Worm (Caenorhabditis elegans): ENCODE results near the gene F53F4.4.
A peak's percentile ranks its signal among the peaks of the same experiment; 100 is the strongest.

Gene F53F4.4

DNA sequence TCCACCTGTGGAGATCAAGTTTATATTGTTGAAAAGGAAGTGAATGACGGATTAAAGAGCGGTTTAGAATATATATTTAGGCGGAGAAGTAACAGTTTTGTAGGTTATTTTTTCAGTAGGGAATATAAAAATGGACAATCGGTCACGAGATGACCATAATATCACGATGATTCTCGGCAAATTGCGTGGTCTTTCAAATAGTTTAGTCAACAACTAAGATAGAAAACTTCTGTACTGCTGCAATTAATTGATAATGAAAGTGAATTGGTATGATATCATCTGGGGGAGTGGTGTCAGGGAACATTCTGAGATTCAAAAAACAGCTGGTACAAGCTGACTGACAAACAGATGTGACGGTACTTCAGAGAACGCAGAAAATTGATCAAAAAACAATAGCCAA is 15.3 kb downstream of the F53F4.4 start:
- TF ChIP-seq mxl-3 (GFP tag; optimal IDR thresholded peaks at IDR 0.05) (peak; percentile 22), madf-5 (GFP tag; IDR thresholded peaks at IDR 0.05) (no peak), set-16 (GFP tag; IDR thresholded peaks at IDR 0.05) (no peak), egl-27 (tag; optimal IDR thresholded peaks at IDR 0.05) (no peak), saeg-2 (GFP tag; IDR thresholded peaks at IDR 0.05) (no peak), mdl-1 (tag; optimal IDR thresholded peaks at IDR 0.05) (peak in 1 of 2 experiments; percentile 35), unc-62 (GFP tag; optimal IDR thresholded peaks at IDR 0.05 in 1 of 2) (peak in 1 of 2 experiments; percentile 44), unc-62 (tag; optimal IDR thresholded peaks at IDR 0.05) (no peak), hlh-11 (tag; optimal IDR thresholded peaks at IDR 0.05) (peak; percentile 53), dmd-6 (GFP tag; IDR thresholded peaks at IDR 0.05) (peak; percentile 41; the same call in 1 of the 2 replicates), nhr-28 (tag; optimal IDR thresholded peaks at IDR 0.05) (peak; percentile 75), nhr-48 (tag; optimal IDR thresholded peaks at IDR 0.05) (peak; percentile 53), hlh-30 (tag; optimal IDR thresholded peaks at IDR 0.05; ENCODE audit: insufficient read depth) (peak; percentile 63), jun-1 (tag; optimal IDR thresholded peaks at IDR 0.05) (no peak)

DNA sequence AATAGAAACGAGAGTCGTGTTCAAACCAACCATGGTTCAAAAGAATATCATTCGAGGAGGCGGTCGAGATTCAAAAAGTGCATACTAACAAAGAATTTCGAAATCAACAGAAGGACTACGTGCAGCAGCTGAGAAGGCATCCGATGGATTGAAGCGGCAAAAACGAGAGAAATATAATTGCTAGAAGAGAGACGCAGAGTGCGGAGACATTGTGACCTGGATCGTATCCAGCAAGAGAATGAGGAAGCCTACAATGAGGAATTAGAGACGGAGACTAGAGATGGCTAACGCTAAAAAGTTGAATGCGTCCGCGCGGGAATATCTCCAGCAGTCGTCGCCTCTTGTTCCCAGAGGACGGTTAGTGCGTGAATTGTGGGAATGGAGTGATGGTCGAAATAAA is 16.6 kb downstream of the F53F4.4 start:
- TF ChIP-seq D1046.2 (GFP tag; IDR thresholded peaks at IDR 0.05) = 0 out of 2 replicates have a peak, but pooled peaks have one; percentile 11
- peak in 1 of 2 experiments; percentile 4 for TF ChIP-seq mdl-1 (tag; optimal IDR thresholded peaks at IDR 0.05)
- peak in 1 of 2 experiments; percentile 42 for TF ChIP-seq hif-1 (tag; optimal IDR thresholded peaks at IDR 0.05)
- peak; percentile 21 for TF ChIP-seq mxl-3 (GFP tag; optimal IDR thresholded peaks at IDR 0.05)
- no peak for TF ChIP-seq lsy-2 (tag; optimal IDR thresholded peaks at IDR 0.05)
- no peak for TF ChIP-seq lin-15B (tag; optimal IDR thresholded peaks at IDR 0.05)
- TF ChIP-seq snpc-4 (tag; optimal IDR thresholded peaks at IDR 0.05) = no peak
- no peak for TF ChIP-seq F49E8.2 (tag; optimal IDR thresholded peaks at IDR 0.05; ENCODE audit: borderline replicate concordance)

DNA sequence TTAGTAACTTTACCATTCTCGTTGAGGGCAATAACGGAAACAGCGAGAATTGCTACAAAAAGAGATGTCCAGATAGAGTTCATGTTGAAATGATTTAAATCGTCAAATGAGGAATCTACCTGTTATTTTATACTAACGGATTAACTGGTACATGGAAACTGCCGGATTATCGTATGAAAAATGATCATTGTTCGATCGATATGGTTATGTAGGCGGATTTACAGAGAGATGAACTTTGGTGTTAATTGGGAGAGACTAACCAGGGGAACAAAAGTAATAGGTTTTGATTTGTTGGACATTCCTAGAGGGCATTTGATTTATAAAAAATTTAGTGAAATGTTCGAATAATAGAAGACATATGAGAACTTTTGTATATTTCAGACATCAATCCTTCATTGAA is 18.6 kb downstream of the F53F4.4 start, which contains the start of gene spig-9:
Gene spig-9, minus strand, starts transcription at position 101 of the 400 bp plus-strand sequence.
- TF ChIP-seq ZK337.2 (GFP tag; IDR thresholded peaks at IDR 0.05) = no peak

DNA sequence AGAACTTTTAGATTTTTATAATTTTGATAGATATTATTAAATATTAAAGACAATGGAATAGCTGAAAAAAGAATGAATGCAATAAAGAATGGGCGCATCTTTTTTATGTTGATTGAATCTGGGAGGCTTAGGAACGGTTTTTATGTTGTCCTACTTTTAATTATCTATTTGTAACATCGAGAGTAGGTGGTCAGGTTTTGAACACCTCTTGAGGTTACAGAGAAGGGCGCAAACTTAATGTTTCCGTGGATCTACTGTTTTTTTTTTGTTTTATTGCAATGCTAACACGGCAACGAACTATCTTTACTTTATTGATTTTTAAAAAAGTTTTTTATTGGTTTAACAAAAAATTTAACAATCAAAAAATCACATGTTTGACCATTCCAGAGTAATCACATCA is 20.7 kb downstream of the F53F4.4 start, which contains the start of gene F53F4.7:
Gene F53F4.7, minus strand, starts transcription at position 101 of the 400 bp plus-strand sequence.
- TF ChIP-seq spr-1 (tag; optimal IDR thresholded peaks at IDR 0.05) (no peak), Y75B8A.6 (GFP tag; IDR thresholded peaks at IDR 0.05) (no peak), dmd-9 (GFP tag; IDR thresholded peaks at IDR 0.05) (no peak), Y105C5A.15 (GFP tag; IDR thresholded peaks at IDR 0.05) (no peak), jun-1 (tag; optimal IDR thresholded peaks at IDR 0.05) (no peak), zfp-3 (GFP tag; conservative IDR thresholded peaks at IDR 0.05) (no peak), zip-11 (GFP tag; IDR thresholded peaks at IDR 0.05) (no peak), gei-8 (GFP tag; optimal IDR thresholded peaks at IDR 0.05) (no peak), nhr-6 (tag; optimal IDR thresholded peaks at IDR 0.05) (no peak), F26F4.8 (GFP tag; conservative IDR thresholded peaks at IDR 0.05) (no peak), ZK546.5 (tag; optimal IDR thresholded peaks at IDR 0.05) (no peak), T26A8.4 (GFP tag; IDR thresholded peaks at IDR 0.05) (no peak), lin-39 (tag; optimal IDR thresholded peaks at IDR 0.05) (no peak), ceh-32 (tag; optimal IDR thresholded peaks at IDR 0.05; ENCODE audit: poor library complexity) (no peak), snpc-1.2 (GFP tag; IDR thresholded peaks at IDR 0.05) (no peak), unc-130 (GFP tag; optimal IDR thresholded peaks at IDR 0.05) (no peak), F10B5.3 (tag; optimal IDR thresholded peaks at IDR 0.05) (no peak)
